Fruit fly (Drosophila melanogaster): ENCODE results near the gene CG1394.

DNA sequence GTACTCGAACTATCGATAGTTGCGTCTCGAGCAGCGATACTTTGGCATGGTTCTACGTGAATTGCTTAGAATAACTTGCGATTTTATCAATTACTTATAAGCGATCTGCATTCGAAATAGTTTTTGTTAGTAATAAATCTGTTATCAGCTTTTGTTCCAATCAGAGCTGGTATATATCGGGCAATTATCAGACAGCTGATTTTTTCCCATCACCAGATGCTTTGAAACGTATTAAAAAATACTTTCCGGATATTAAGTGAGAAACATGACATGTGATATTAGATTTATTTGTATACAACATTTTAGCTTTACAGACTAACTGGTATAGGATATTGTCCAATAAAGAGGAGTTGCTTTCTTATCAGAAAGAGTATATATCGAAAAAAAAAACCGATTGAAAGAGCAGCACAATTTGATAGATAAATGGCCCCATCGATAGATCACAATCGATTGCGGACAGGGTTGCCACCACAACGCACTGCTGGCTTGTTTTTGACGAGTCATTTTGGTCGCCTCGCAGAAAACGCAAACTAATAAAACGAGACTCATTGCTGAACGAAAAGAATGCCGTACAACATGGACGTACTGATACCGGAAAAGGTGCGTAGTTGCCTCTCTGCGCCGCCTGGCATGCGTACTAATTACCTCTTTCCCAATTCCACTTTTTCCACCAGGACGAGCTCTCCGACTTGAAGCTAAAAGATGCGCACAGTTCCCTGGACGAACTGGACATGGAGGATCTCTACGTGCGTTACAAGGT is 45.5 kb downstream of the CG1394 start, which contains the start of gene Rpt3:
- TF ChIP-seq CG30403 (GFP tag; optimal IDR thresholded peaks at IDR 0.05) (peak; percentile 39), CG18262 (tag; optimal IDR thresholded peaks at IDR 0.05) (no peak)
